Worm (Caenorhabditis elegans): ENCODE data around the gene ttr-28.

ce11 chrV:12919705-12920104 lies 14.7 kb upstream of the ttr-28 start, which contains the start of gene lipl-1:
- TF ChIP-seq ceh-82 (tag; optimal IDR thresholded peaks at IDR 0.05) (no peak), nhr-6 (tag; optimal IDR thresholded peaks at IDR 0.05) (no peak)

Data from whole organism, L2 larva.